Fruit fly (Drosophila melanogaster) whole organism, wandering third instar larva: Measurements from ENCODE around the gene CG3909.

Experiments
- CG32264 ChIP-seq: fragments of 200-800 bp; sonication (Bioruptor generic); optimal IDR thresholded peaks from 2 replicates; lab custom pipeline; 2016; ENCODE audit warnings: missing biosample characterization, missing genetic modification characterization
- CG9705 ChIP-seq: fragments of 200-800 bp; sonication (Bioruptor generic); optimal IDR thresholded peaks from 2 replicates; lab custom pipeline; 2018; ENCODE audit warnings: missing biosample characterization, mild to moderate bottlenecking, missing genetic modification characterization
- CrebA ChIP-seq: fragments of 200-800 bp; sonication (Bioruptor generic); optimal IDR thresholded peaks from 2 replicates; lab custom pipeline; 2016; ENCODE audit warnings: missing biosample characterization, mild to moderate bottlenecking, missing genetic modification characterization, borderline replicate concordance
- GATAd ChIP-seq: sonication (Bioruptor generic); optimal IDR thresholded peaks from 2 replicates; lab custom pipeline; 2016; ENCODE audit warnings: missing biosample characterization, missing genetic modification characterization
- HLH106 ChIP-seq: fragments of 200-800 bp; optimal IDR thresholded peaks from 3 replicates; lab custom pipeline; 2019; ENCODE audit warnings: missing biosample characterization, mild to moderate bottlenecking, missing genetic modification characterization, moderate library complexity
- Hnf4 ChIP-seq: fragments of 200-800 bp; sonication (Bioruptor generic); optimal IDR thresholded peaks from 2 replicates; lab custom pipeline; 2016; ENCODE audit warnings: missing biosample characterization, mild to moderate bottlenecking, missing genetic modification characterization
- Hr78 ChIP-seq: fragments of >200 bp; optimal IDR thresholded peaks from 2 replicates; lab custom pipeline; 2017; ENCODE audit warnings: missing biosample characterization, missing genetic modification characterization
- Hr83 ChIP-seq: fragments of 200-300 bp; sonication (Bioruptor generic); optimal IDR thresholded peaks from 2 replicates; lab custom pipeline; 2016; ENCODE audit warnings: missing biosample characterization, mild to moderate bottlenecking, missing genetic modification characterization, moderate library complexity; ENCODE audit not compliant: poor library complexity, severe bottlenecking
- Jra ChIP-seq: sonication (Bioruptor generic); optimal IDR thresholded peaks from 2 replicates; lab custom pipeline; 2016; ENCODE audit warnings: missing biosample characterization, missing genetic modification characterization
- Mio ChIP-seq: sonication (Bioruptor generic); optimal IDR thresholded peaks from 2 replicates; lab custom pipeline; 2016; ENCODE audit warnings: missing biosample characterization, missing genetic modification characterization
- Myc ChIP-seq: fragments of >200 bp; optimal IDR thresholded peaks from 2 replicates; lab custom pipeline; 2017
- OdsH ChIP-seq: fragments of 200-800 bp; sonication (Bioruptor generic); optimal IDR thresholded peaks from 2 replicates; lab custom pipeline; 2016; ENCODE audit warnings: missing biosample characterization, mild to moderate bottlenecking, missing genetic modification characterization
- Rel ChIP-seq, 2 experiments: fragments of 200-800 bp; sonication (Bioruptor generic) in 1 of 2; optimal IDR thresholded peaks; 2 replicates in 1 of 2; 3 replicates in 1 of 2; lab custom pipeline; 2016 to 2019; ENCODE audit warnings: mild to moderate bottlenecking in 2 of 2, missing biosample characterization in 2 of 2, missing genetic modification characterization in 2 of 2, moderate library complexity in 1 of 2
- Sp1 ChIP-seq: fragments of 200-800 bp; sonication (Bioruptor generic); optimal IDR thresholded peaks from 3 replicates; lab custom pipeline; 2019; ENCODE audit warnings: missing biosample characterization, mild to moderate bottlenecking, missing genetic modification characterization, moderate library complexity
- Vsx2 ChIP-seq: fragments of 200-300, 225-300 bp; sonication (Bioruptor generic); optimal IDR thresholded peaks from 2 replicates; lab custom pipeline; 2018; ENCODE audit warnings: missing biosample characterization, missing genetic modification characterization; ENCODE audit not compliant: partially characterized antibody
- br ChIP-seq: fragments of 200-800 bp; sonication (Bioruptor generic); optimal IDR thresholded peaks from 2 replicates; lab custom pipeline; 2016; ENCODE audit warnings: missing biosample characterization, missing genetic modification characterization
- brk ChIP-seq: fragments of 200-800 bp; sonication (Bioruptor generic); optimal IDR thresholded peaks from 2 replicates; lab custom pipeline; 2016; ENCODE audit warnings: missing biosample characterization, mild to moderate bottlenecking, missing genetic modification characterization
- dl ChIP-seq, 2 experiments: fragments of 175-275, 200-275 bp in 1 of 2; fragments of 200-275 bp in 1 of 2; sonication (Bioruptor generic); optimal IDR thresholded peaks; lab custom pipeline; 2018; ENCODE audit warnings: mild to moderate bottlenecking in 2 of 2, missing biosample characterization in 2 of 2, missing genetic modification characterization in 2 of 2, moderate library complexity in 2 of 2; ENCODE audit not compliant: partially characterized antibody in 2 of 2, insufficient read depth in 1 of 2
- dmrt93B ChIP-seq: fragments of 200-800 bp; sonication (Bioruptor generic); optimal IDR thresholded peaks from 2 replicates; lab custom pipeline; 2018; ENCODE audit warnings: missing biosample characterization, mild to moderate bottlenecking, missing genetic modification characterization
- dsf ChIP-seq: sonication (Bioruptor generic); optimal IDR thresholded peaks from 2 replicates; lab custom pipeline; 2016; ENCODE audit warnings: missing biosample characterization, missing genetic modification characterization, borderline replicate concordance
- ey ChIP-seq: fragments of 200-800 bp; sonication (Bioruptor generic); optimal IDR thresholded peaks from 2 replicates; lab custom pipeline; 2016; ENCODE audit warnings: missing biosample characterization, missing genetic modification characterization
- foxo ChIP-seq, 2 experiments: fragments of 200-800 bp; sonication (Bioruptor generic); optimal IDR thresholded peaks; 2 replicates in 1 of 2; 3 replicates in 1 of 2; lab custom pipeline; 2016 to 2017; ENCODE audit warnings: missing biosample characterization in 2 of 2, missing genetic modification characterization in 2 of 2
- fru ChIP-seq: fragments of 200-800 bp; sonication (Bioruptor generic); optimal IDR thresholded peaks from 3 replicates; lab custom pipeline; 2016; ENCODE audit warnings: missing biosample characterization, mild to moderate bottlenecking, missing genetic modification characterization
- h ChIP-seq: fragments of 200-800 bp; sonication (Bioruptor generic); optimal IDR thresholded peaks from 3 replicates; lab custom pipeline; 2016; ENCODE audit warnings: missing biosample characterization, mild to moderate bottlenecking, missing genetic modification characterization
- jim ChIP-seq: fragments of 175-275, 200-325 bp; sonication (Bioruptor generic); optimal IDR thresholded peaks from 2 replicates; lab custom pipeline; 2016; ENCODE audit warnings: missing biosample characterization, mild to moderate bottlenecking, missing genetic modification characterization
- pan ChIP-seq: fragments of >200 bp; optimal IDR thresholded peaks from 2 replicates; lab custom pipeline; 2017
- psq ChIP-seq: fragments of 200-800 bp; sonication (Bioruptor generic); optimal IDR thresholded peaks from 3 replicates; lab custom pipeline; 2017; ENCODE audit warnings: missing biosample characterization, mild to moderate bottlenecking, missing genetic modification characterization, moderate library complexity
- rgr ChIP-seq: fragments of 200-800 bp; sonication (Bioruptor generic); optimal IDR thresholded peaks from 3 replicates; lab custom pipeline; 2016; ENCODE audit warnings: missing biosample characterization, mild to moderate bottlenecking, missing genetic modification characterization
- sv ChIP-seq: fragments of 200-800 bp; sonication (Bioruptor generic); optimal IDR thresholded peaks from 3 replicates; lab custom pipeline; 2016; ENCODE audit warnings: missing biosample characterization, missing genetic modification characterization
- tai ChIP-seq: sonication (Bioruptor generic); optimal IDR thresholded peaks from 2 replicates; lab custom pipeline; 2016; ENCODE audit warnings: missing biosample characterization, missing genetic modification characterization
- usp ChIP-seq: fragments of >200 bp; optimal IDR thresholded peaks from 2 replicates; lab custom pipeline; 2017; ENCODE audit warnings: missing biosample characterization, missing genetic modification characterization
- woc ChIP-seq: sonication (Bioruptor generic); optimal IDR thresholded peaks from 2 replicates; lab custom pipeline; 2016; ENCODE audit warnings: missing biosample characterization, mild to moderate bottlenecking, missing genetic modification characterization

CG3909 gene

DNA sequence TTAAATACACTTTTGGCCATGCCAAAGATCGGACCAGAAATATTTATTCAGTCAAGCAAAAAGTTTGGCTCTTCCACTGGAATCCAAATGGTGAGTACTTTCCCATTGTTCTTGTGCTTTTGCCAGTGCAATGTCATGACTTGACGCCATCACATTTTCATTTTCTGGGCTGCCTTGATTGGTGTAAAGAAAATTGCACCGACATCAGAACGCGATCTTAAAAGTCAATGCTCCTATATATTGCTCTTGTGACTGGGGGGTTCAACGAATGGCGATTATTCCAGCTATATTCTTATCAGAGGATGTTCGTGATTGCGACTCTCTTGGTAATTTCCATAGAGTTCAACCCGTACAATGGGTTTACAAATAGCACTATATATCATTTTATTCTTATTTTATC lies 2.6 kb upstream of the CG3909 start:
- TF ChIP-seq Mio (no peak), Rel (GFP tag; optimal IDR thresholded peaks at IDR 0.05; lab: Kevin White, UChicago) (no peak), Rel (tag; optimal IDR thresholded peaks at IDR 0.05; lab: Kevin White, UChicago) (peak; percentile 88), fru (GFP tag; lab: Kevin White, UChicago) (no peak)

DNA sequence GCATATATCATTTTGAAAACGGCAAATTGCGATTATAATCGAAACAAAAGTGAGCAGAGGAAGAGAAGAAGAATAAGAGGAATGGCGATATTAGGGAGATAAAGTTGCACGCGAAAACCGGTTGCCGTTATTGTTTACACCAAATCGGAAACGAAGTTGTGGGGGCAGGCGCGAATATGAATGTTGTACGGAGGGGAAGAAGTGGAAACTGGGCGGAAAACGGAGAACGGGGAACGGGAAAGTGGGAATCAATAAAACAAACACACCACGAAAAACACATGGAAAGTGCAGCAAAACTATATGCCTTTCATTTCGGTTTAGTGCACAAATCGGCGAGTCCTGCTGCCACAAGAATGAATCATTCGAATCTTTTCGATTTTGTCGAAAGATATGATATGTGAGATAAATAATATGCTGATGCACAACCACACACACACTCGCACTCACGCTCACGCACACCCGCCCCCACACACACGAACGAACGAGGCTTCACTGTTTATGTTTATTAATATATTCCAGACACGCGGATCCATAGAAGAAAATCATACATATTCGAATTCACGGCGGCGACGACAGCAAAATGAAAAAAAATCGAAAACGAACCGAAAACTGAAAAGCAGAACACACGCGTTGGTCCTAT lies 926 bp upstream of the CG3909 start:
- peak; percentile 53 for TF ChIP-seq psq
- TF ChIP-seq jim (GFP tag; lab: Kevin White, UChicago), result no peak
- no peak for TF ChIP-seq HLH106 (tag; lab: Kevin White, UChicago)
- TF ChIP-seq usp, result no peak

DNA sequence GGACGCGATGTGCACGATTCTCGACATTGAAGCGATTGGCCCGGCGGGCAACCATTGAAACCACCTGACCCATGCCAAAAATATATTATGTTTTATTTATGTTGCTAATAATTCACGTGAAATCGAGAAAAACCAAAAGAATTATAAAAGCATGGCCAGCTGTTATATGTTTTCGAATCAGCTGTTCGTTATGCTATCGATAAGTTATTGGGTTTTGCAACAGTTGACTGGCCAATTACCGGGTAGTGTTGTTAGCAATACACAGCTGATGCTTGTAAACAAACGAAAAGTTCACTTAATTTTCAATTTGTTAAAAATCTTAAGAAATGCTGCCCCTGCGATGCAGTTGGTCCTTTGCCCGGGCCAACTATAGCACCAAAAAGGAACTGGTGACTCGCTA lies 2.3 kb downstream of the CG3909 start, which contains the start of the genes CG11722 and mtTFB2:
Gene CG11722 (minus strand): TSS at position 200 of the 400 bp plus-strand sequence.
Gene mtTFB2 (plus strand): TSS at position 232 of the 400 bp plus-strand sequence.
- TF ChIP-seq psq (no peak), OdsH (GFP tag; lab: Kevin White, UChicago) (no peak), Mio (no peak), dmrt93B (no peak), Hnf4 (GFP tag; lab: Kevin White, UChicago) (peak; percentile 50), fru (GFP tag; lab: Kevin White, UChicago) (no peak), pan (lab: Kevin White, UChicago) (no peak), Vsx2 (GFP tag; lab: Kevin White, UChicago) (peak; percentile 91), Sp1 (no peak), dl (GFP tag; optimal IDR thresholded peaks at IDR 0.05; lab: Kevin White, UChicago; ENCODE audit: insufficient read depth in 1 of 2, partially characterized antibody in 2 of 2) (no peak), CrebA (GFP tag; lab: Kevin White, UChicago) (no peak), dsf (GFP tag; lab: Kevin White, UChicago) (no peak), Rel (GFP tag; optimal IDR thresholded peaks at IDR 0.05; lab: Kevin White, UChicago) (no peak), Rel (tag; optimal IDR thresholded peaks at IDR 0.05; lab: Kevin White, UChicago) (peak; percentile 5), woc (GFP tag; lab: Kevin White, UChicago) (no peak), CG32264 (no peak), ey (GFP tag; lab: Kevin White, UChicago) (no peak)
- TF ChIP-seq, all 38 proteins: peak for 3

DNA sequence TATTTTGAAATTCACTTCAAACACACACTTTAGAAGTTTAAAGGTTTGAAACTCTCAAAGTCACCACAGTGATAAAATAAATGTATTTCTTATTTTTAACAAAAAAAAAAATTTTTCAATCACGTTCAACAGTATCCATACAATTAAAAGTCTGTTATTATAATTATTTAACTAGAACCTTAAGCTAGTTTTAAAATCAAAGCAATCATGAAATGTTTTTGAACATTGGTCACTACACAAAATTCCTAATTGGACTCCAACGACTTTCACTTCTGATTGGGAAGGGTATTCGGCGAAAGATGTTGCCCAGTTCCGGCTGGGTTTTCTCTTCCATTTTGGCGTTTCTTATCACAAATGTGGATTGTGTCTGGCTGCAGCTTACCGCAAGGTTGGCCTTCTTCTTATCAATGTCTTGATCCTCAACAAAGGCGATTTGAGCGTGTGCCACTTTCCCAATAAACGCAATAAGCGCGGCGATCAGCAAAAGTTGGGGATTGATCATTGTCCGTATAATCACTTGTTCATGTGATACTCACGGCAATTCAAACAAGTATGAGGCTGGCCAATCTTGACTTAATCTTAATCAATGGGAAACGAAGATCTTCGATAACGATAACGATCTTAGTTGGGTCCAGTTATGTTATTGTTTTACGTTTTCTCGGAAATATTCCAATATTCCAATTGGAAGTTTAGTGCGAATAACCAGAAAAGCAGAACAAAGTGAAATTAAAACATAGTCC lies 5.1 kb downstream of the CG3909 start:
- TF ChIP-seq brk (GFP tag; lab: Kevin White, UChicago) (no peak), ey (GFP tag; lab: Kevin White, UChicago) (peak; percentile 63), Myc (lab: Kevin White, UChicago) (no peak), dl (GFP tag; optimal IDR thresholded peaks at IDR 0.05; lab: Kevin White, UChicago; ENCODE audit: insufficient read depth in 1 of 2, partially characterized antibody in 2 of 2) (no peak), Sp1 (peak; percentile 76), h (GFP tag; lab: Kevin White, UChicago) (peak; percentile 75), Jra (GFP tag; lab: Kevin White, UChicago) (no peak), GATAd (GFP tag; lab: Kevin White, UChicago) (no peak), sv (GFP tag; lab: Kevin White, UChicago) (peak; percentile 6), CG9705 (peak; percentile 43), woc (GFP tag; lab: Kevin White, UChicago) (peak; percentile 69), pan (lab: Kevin White, UChicago) (no peak), Hr78 (GFP tag; lab: Kevin White, UChicago) (no peak), Vsx2 (GFP tag; lab: Kevin White, UChicago) (no peak), psq (peak; percentile 55), Hr83 (GFP tag; lab: Kevin White, UChicago) (no peak), OdsH (GFP tag; lab: Kevin White, UChicago) (peak; percentile 74), Hnf4 (GFP tag; lab: Kevin White, UChicago) (peak; percentile 42), rgr (GFP tag; lab: Kevin White, UChicago) (peak; percentile 68), br (peak; percentile 76), tai (GFP tag; lab: Kevin White, UChicago) (no peak), HLH106 (tag; lab: Kevin White, UChicago) (peak; percentile 69), fru (GFP tag; lab: Kevin White, UChicago) (peak; percentile 69), CrebA (GFP tag; lab: Kevin White, UChicago) (no peak), foxo (GFP tag; optimal IDR thresholded peaks at IDR 0.05; lab: Kevin White, UChicago) (peak in 1 of 2 experiments; percentile 73), usp (no peak)
